Worm (Caenorhabditis elegans) whole organism, young adult: Measurements from ENCODE around the gene gon-14.

ENCODE experiments used
- B0019.2 ChIP-seq: fragments of 200-800 bp; sonication (Bioruptor generic); conservative IDR thresholded peaks from 2 replicates; pipeline ENCODE4 v1.3.6; 2022; ENCODE audit warnings: missing genetic modification reagents, missing genetic modification characterization, missing compliant biosample characterization
- dpl-1 ChIP-seq: fragments of 150-350 bp; optimal IDR thresholded peaks from 2 replicates; lab custom pipeline; 2014; ENCODE audit warnings: missing biosample characterization, missing genetic modification reagents, missing genetic modification characterization
- unc-62 ChIP-seq: fragments of 150-350 bp; optimal IDR thresholded peaks from 2 replicates; lab custom pipeline; 2014; ENCODE audit warnings: missing biosample characterization, missing genetic modification reagents, missing genetic modification characterization
- ztf-25 ChIP-seq: fragments of 200-800 bp; sonication (Bioruptor generic); IDR thresholded peaks from 2 replicates; pipeline ENCODE4 v1.3.6; 2022; ENCODE audit warnings: missing genetic modification reagents, missing genetic modification characterization, missing compliant biosample characterization

- TF ChIP-seq dpl-1 (GFP tag; lab: Kevin White, UChicago), result no peak
- no peak for TF ChIP-seq unc-62 (GFP tag; lab: Kevin White, UChicago)
- TF ChIP-seq B0019.2 (GFP tag; lab: Robert Waterston, UW), result no peak
- no peak for TF ChIP-seq ztf-25
Measured at ce11 chrV:6658765-6659164, 47.8 kb upstream of the gon-14 start.
